Worm (Caenorhabditis elegans): ENCODE measurements around the gene ubc-18.

ce11 chrIII:7069981-7070380 lies 1.6 kb upstream of the ubc-18 start, which contains the start of gene tmem-17:
- TF ChIP-seq scrt-1 (GFP tag; IDR thresholded peaks at IDR 0.05) = no peak
- no peak for TF ChIP-seq ets-7 (tag; optimal IDR thresholded peaks at IDR 0.05)
- TF ChIP-seq ama-1 (optimal IDR thresholded peaks at IDR 0.05) = no peak
